Worm (Caenorhabditis elegans) whole organism, L3 larva: Measurements from ENCODE around the gene sphk-1.

Source experiments
- ZK546.5 ChIP-seq: sonication (generic microtip); optimal IDR thresholded peaks from 2 replicates; lab custom pipeline; 2017; ENCODE audit warnings: missing biosample characterization, missing genetic modification characterization
- ama-1 ChIP-seq: fragments of 150-350 bp; optimal IDR thresholded peaks from 2 replicates; lab custom pipeline; 2018
- ceh-16 ChIP-seq: sonication (generic microtip); optimal IDR thresholded peaks from 2 replicates; lab custom pipeline; 2017; ENCODE audit warnings: missing biosample characterization, missing genetic modification characterization
- ceh-28 ChIP-seq: fragments of 150-350 bp; optimal IDR thresholded peaks from 2 replicates; lab custom pipeline; 2014; ENCODE audit warnings: missing biosample characterization, missing genetic modification reagents, missing genetic modification characterization
- ceh-82 ChIP-seq: fragments of 150-350 bp; optimal IDR thresholded peaks from 2 replicates; lab custom pipeline; 2014; ENCODE audit warnings: missing biosample characterization, missing genetic modification characterization
- ceh-9 ChIP-seq: sonication (generic microtip); optimal IDR thresholded peaks from 2 replicates; lab custom pipeline; 2018; ENCODE audit warnings: missing biosample characterization, missing genetic modification characterization
- daf-12 ChIP-seq: fragments of 150-350 bp; optimal IDR thresholded peaks from 2 replicates; lab custom pipeline; 2014; ENCODE audit warnings: missing biosample characterization, missing genetic modification reagents, missing genetic modification characterization
- egl-27 ChIP-seq: sonication (generic microtip); optimal IDR thresholded peaks from 4 replicates; lab custom pipeline; 2017; ENCODE audit warnings: missing biosample characterization, missing genetic modification reagents, missing genetic modification characterization
- egl-5 ChIP-seq: fragments of 150-350 bp; optimal IDR thresholded peaks from 2 replicates; lab custom pipeline; 2017; ENCODE audit warnings: missing biosample characterization, missing genetic modification reagents, missing genetic modification characterization, inconsistent platforms
- elt-1 ChIP-seq: fragments of 150-350 bp; optimal IDR thresholded peaks from 2 replicates; lab custom pipeline; 2014; ENCODE audit warnings: missing biosample characterization, missing genetic modification characterization
- elt-2 ChIP-seq: sonication (generic microtip); optimal IDR thresholded peaks from 2 replicates; lab custom pipeline; 2016; ENCODE audit warnings: missing genetic modification reagents, mild to moderate bottlenecking, missing genetic modification characterization, missing compliant biosample characterization
- elt-3 ChIP-seq, 3 experiments: fragments of 150-350 bp in 1 of 3; sonication (generic microtip) in 2 of 3; optimal IDR thresholded peaks; 2 replicates in 2 of 3; 4 replicates in 1 of 3; lab custom pipeline; 2014 to 2017; ENCODE audit warnings: missing biosample characterization in 3 of 3, missing genetic modification characterization in 3 of 3
- eor-1 ChIP-seq, 2 experiments: fragments of 150-350 bp; optimal IDR thresholded peaks; 2 replicates each; lab custom pipeline; 2014 to 2018; ENCODE audit warnings: missing biosample characterization in 2 of 2, missing genetic modification characterization in 2 of 2
- fkh-10 ChIP-seq: sonication (generic microtip); optimal IDR thresholded peaks from 2 replicates; lab custom pipeline; 2017; ENCODE audit warnings: missing biosample characterization, missing genetic modification reagents, missing genetic modification characterization
- fos-1 ChIP-seq: fragments of 150-350 bp; optimal IDR thresholded peaks from 2 replicates; lab custom pipeline; 2014; ENCODE audit warnings: missing biosample characterization, missing genetic modification characterization
- jun-1 ChIP-seq: fragments of 150-350 bp; optimal IDR thresholded peaks from 2 replicates; lab custom pipeline; 2014; ENCODE audit warnings: missing biosample characterization, missing genetic modification reagents, missing genetic modification characterization
- lin-15B ChIP-seq: fragments of 150-350 bp; optimal IDR thresholded peaks from 2 replicates; lab custom pipeline; 2014; ENCODE audit warnings: missing biosample characterization, missing genetic modification characterization
- lsy-12 ChIP-seq: sonication (generic microtip); optimal IDR thresholded peaks from 2 replicates; lab custom pipeline; 2016; ENCODE audit warnings: mild to moderate bottlenecking, missing genetic modification characterization, missing compliant biosample characterization
- mdl-1 ChIP-seq: fragments of 150-350 bp; optimal IDR thresholded peaks from 2 replicates; lab custom pipeline; 2014; ENCODE audit warnings: missing biosample characterization, missing genetic modification characterization
- mml-1 ChIP-seq: fragments of 150-350 bp; sonication (generic microtip); optimal IDR thresholded peaks from 3 replicates; lab custom pipeline; 2014; ENCODE audit warnings: missing biosample characterization, missing genetic modification characterization
- nfya-1 ChIP-seq: sonication (generic microtip); optimal IDR thresholded peaks from 2 replicates; lab custom pipeline; 2017; ENCODE audit warnings: missing genetic modification characterization, mild to moderate bottlenecking, missing compliant biosample characterization, antibody characterized with exemption, moderate library complexity; ENCODE audit not compliant: insufficient read depth
- nhr-11 ChIP-seq: fragments of 150-350 bp; optimal IDR thresholded peaks from 2 replicates; lab custom pipeline; 2014; ENCODE audit warnings: missing biosample characterization, missing genetic modification characterization
- nhr-237 ChIP-seq: fragments of 150-350 bp; optimal IDR thresholded peaks from 2 replicates; lab custom pipeline; 2014; ENCODE audit warnings: missing biosample characterization, missing genetic modification characterization
- nhr-43 ChIP-seq: sonication (generic microtip); optimal IDR thresholded peaks from 2 replicates; lab custom pipeline; 2016; ENCODE audit warnings: mild to moderate bottlenecking, missing genetic modification characterization, missing compliant biosample characterization; ENCODE audit not compliant: poor library complexity, severe bottlenecking
- nhr-67 ChIP-seq: fragments of 150-350 bp; optimal IDR thresholded peaks from 2 replicates; lab custom pipeline; 2014; ENCODE audit warnings: missing biosample characterization, missing genetic modification characterization
- nhr-76 ChIP-seq: fragments of 150-350 bp; sonication (generic microtip); optimal IDR thresholded peaks from 5 replicates; lab custom pipeline; 2014; ENCODE audit warnings: missing biosample characterization, missing genetic modification characterization
- pha-4 ChIP-seq: fragments of 150-350 bp; optimal IDR thresholded peaks from 2 replicates; lab custom pipeline; 2014; ENCODE audit warnings: missing biosample characterization, missing genetic modification reagents, missing genetic modification characterization
- pqm-1 ChIP-seq: fragments of 150-350 bp; optimal IDR thresholded peaks from 2 replicates; lab custom pipeline; 2017; ENCODE audit warnings: missing biosample characterization, missing genetic modification characterization, inconsistent platforms
- sea-2 ChIP-seq: fragments of 150-350 bp; sonication (generic microtip); optimal IDR thresholded peaks from 4 replicates; lab custom pipeline; 2014; ENCODE audit warnings: missing biosample characterization, missing genetic modification reagents, missing genetic modification characterization
- snpc-4 ChIP-seq: fragments of 150-350 bp; optimal IDR thresholded peaks from 2 replicates; lab custom pipeline; 2014; ENCODE audit warnings: missing biosample characterization, missing genetic modification characterization
- tbx-2 ChIP-seq: sonication (generic microtip); optimal IDR thresholded peaks from 2 replicates; lab custom pipeline; 2016; ENCODE audit warnings: mild to moderate bottlenecking, missing genetic modification characterization, missing compliant biosample characterization
- unc-62 ChIP-seq: fragments of 150-350 bp; sonication (generic microtip); optimal IDR thresholded peaks from 4 replicates; lab custom pipeline; 2014; ENCODE audit warnings: missing biosample characterization, missing genetic modification reagents, missing genetic modification characterization
- ztf-4 ChIP-seq: fragments of 150-350 bp; optimal IDR thresholded peaks from 2 replicates; lab custom pipeline; 2014; ENCODE audit warnings: missing biosample characterization, missing genetic modification characterization

sphk-1 gene

DNA sequence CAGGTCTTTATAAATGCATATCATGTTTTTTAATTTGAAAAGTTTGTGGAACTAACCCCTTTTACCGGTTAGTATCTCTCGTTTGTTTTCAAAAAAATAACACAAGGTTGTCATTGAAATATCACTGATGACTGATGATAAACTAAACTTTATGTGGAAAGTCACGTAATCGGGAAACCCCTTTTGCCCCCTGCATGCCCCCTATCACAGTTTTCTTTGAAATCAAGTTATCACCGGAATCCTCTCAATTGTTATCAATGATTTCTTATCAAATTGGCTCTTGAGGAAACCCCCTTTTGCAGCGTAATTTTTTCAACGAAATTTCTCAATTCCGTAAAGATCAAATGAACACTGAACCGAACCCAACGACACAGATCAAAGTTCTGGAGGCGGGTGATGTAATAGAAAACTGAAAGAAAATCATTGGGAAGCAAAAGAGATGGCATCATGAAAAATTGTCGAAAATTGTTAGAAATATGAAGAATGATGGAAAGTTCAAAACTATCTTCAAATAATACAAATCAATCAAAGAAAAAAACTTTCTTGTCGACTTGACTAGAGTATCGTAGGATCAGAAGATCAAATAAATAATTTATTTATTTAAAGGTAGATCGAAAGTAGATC lies 39.0 kb upstream of the sphk-1 start (continued):
- TF ChIP-seq mml-1 (tag; lab: Kevin White, UChicago) (no peak), fkh-10 (GFP tag; lab: Kevin White, UChicago) (no peak), elt-2 (tag; lab: Kevin White, UChicago) (peak; percentile 95), mdl-1 (tag; lab: Kevin White, UChicago) (peak; percentile 39), ama-1 (no peak), pqm-1 (tag; lab: Kevin White, UChicago) (peak; percentile 88), eor-1 (tag; optimal IDR thresholded peaks at IDR 0.05; lab: Kevin White, UChicago) (no peak), nfya-1 (tag; lab: Kevin White, UChicago) (peak; percentile 17), fos-1 (tag; lab: Kevin White, UChicago) (peak; percentile 66), nhr-11 (tag; lab: Kevin White, UChicago) (no peak), nhr-67 (tag; lab: Kevin White, UChicago) (no peak), ceh-9 (tag; lab: Kevin White, UChicago) (no peak), elt-1 (tag; lab: Kevin White, UChicago) (no peak)

DNA sequence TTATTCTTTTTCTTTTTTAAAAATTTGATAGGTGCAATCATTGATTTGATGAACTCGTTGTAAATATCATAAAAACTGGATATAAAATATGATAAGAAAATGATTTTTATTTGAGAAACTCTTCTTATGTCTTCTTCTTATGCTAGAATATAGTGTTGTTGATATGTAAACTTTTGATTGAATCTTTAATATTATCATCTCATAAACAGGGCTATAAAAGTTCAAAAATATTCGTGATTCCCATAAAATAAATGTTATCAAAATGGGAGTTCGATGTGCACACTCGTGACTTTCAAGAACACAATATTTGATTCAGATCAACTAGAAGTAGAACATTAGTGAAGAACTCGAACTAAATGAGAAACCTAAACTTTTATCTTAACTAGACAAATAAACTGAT lies 37.5 kb upstream of the sphk-1 start:
- TF ChIP-seq nhr-43 (tag; lab: Kevin White, UChicago), result no peak
- TF ChIP-seq pha-4, result peak; percentile 52
- no peak for TF ChIP-seq ama-1
- TF ChIP-seq nhr-76 (tag; lab: Kevin White, UChicago), result no peak
- no peak for TF ChIP-seq tbx-2 (tag; lab: Kevin White, UChicago)
- TF ChIP-seq jun-1 (tag; lab: Kevin White, UChicago), result peak; percentile 47
- no peak for TF ChIP-seq nhr-237 (tag; lab: Kevin White, UChicago)
- TF ChIP-seq pqm-1 (tag; lab: Kevin White, UChicago), result peak; percentile 80
- TF ChIP-seq ZK546.5 (tag; lab: Kevin White, UChicago), result no peak
- TF ChIP-seq elt-2 (tag; lab: Kevin White, UChicago), result peak; percentile 89
- TF ChIP-seq egl-27, result no peak
- no peak for TF ChIP-seq lin-15B (tag; lab: Kevin White, UChicago)

- TF ChIP-seq ztf-4 (tag; lab: Kevin White, UChicago) (no peak), elt-2 (tag; lab: Kevin White, UChicago) (peak; percentile 7)
- TF ChIP-seq, all 47 proteins: peak for 1
These were observed 36.8 kb upstream of the sphk-1 start for ce11 chrII:8738244-8738643.

ce11 chrII:8737456-8737855 lies 36.0 kb upstream of the sphk-1 start, which contains the start of gene idpb-4:
TSS of gene idpb-4 (minus strand) at chrII:8737556.
- no peak for TF ChIP-seq egl-5 (tag; lab: Kevin White, UChicago)
- TF ChIP-seq nhr-76 (tag; lab: Kevin White, UChicago), result no peak
- TF ChIP-seq snpc-4 (tag; lab: Kevin White, UChicago), result no peak
- TF ChIP-seq ceh-16 (tag; lab: Kevin White, UChicago), result no peak
- TF ChIP-seq eor-1 (tag; optimal IDR thresholded peaks at IDR 0.05; lab: Kevin White, UChicago), result no peak
- TF ChIP-seq nfya-1 (tag; lab: Kevin White, UChicago), result no peak
- TF ChIP-seq nhr-43 (tag; lab: Kevin White, UChicago), result no peak
- no peak for TF ChIP-seq nhr-67 (tag; lab: Kevin White, UChicago)
- no peak for TF ChIP-seq unc-62 (GFP tag; lab: Kevin White, UChicago)
- no peak for TF ChIP-seq ztf-4 (tag; lab: Kevin White, UChicago)
- no peak for TF ChIP-seq ceh-9 (tag; lab: Kevin White, UChicago)
- no peak for TF ChIP-seq pqm-1 (tag; lab: Kevin White, UChicago)
- no peak for TF ChIP-seq fkh-10 (GFP tag; lab: Kevin White, UChicago)
- no peak for TF ChIP-seq jun-1 (tag; lab: Kevin White, UChicago)
- no peak for TF ChIP-seq elt-3 (tag; optimal IDR thresholded peaks at IDR 0.05; lab: Kevin White, UChicago)
- TF ChIP-seq ceh-28 (tag; lab: Kevin White, UChicago), result no peak
- no peak for TF ChIP-seq ceh-82
- no peak for TF ChIP-seq daf-12
- no peak for TF ChIP-seq sea-2 (GFP tag; lab: Kevin White, UChicago)
- no peak for TF ChIP-seq lsy-12 (tag; lab: Kevin White, UChicago)
